Fruit fly (Drosophila melanogaster): ENCODE results near the gene subdued.
A peak's percentile ranks its signal among the peaks of the same experiment; 100 is the strongest.

subdued gene

dm6 chr3R:19641498-19642065 lies 940 bp downstream of the subdued start (continued):
- TF ChIP-seq CG7928 (GFP tag; optimal IDR thresholded peaks at IDR 0.05) (peak; percentile 42), Ets97D (GFP tag; optimal IDR thresholded peaks at IDR 0.05) (no peak), psq (GFP tag; optimal IDR thresholded peaks at IDR 0.05) (peak; percentile 63), so (GFP tag; IDR thresholded peaks at IDR 0.05) (peak; percentile 82), CkIIα-i1 (GFP tag; IDR thresholded peaks at IDR 0.05) (peak; percentile 58; the same call in 1 of the 2 replicates), HLH54F (GFP tag; optimal IDR thresholded peaks at IDR 0.05) (peak; percentile 16), hkb (optimal IDR thresholded peaks at IDR 0.05) (no peak), hkb (GFP tag; IDR thresholded peaks at IDR 0.05) (peak; percentile 93), YL-1 (GFP tag; optimal IDR thresholded peaks at IDR 0.05) (no peak), CG8281 (tag; optimal IDR thresholded peaks at IDR 0.05) (peak; percentile 74), HmgD (GFP tag; optimal IDR thresholded peaks at IDR 0.05) (no peak), tup (GFP tag; optimal IDR thresholded peaks at IDR 0.05) (peak; percentile 29), CG13775 (GFP tag; optimal IDR thresholded peaks at IDR 0.05) (peak; percentile 76), pnt (GFP tag; optimal IDR thresholded peaks at IDR 0.05) (no peak), Dref (GFP tag; IDR thresholded peaks at IDR 0.05) (no peak), rib (GFP tag; IDR thresholded peaks at IDR 0.05) (peak; percentile 70), Nf-YA (GFP tag; IDR thresholded peaks at IDR 0.05) (peak; percentile 73), tap (tag; optimal IDR thresholded peaks at IDR 0.05) (peak; percentile 95), Side (GFP tag; optimal IDR thresholded peaks at IDR 0.05) (peak; percentile 8), Atf3 (GFP tag; optimal IDR thresholded peaks at IDR 0.05) (no peak), CG18764 (GFP tag; optimal IDR thresholded peaks at IDR 0.05) (peak; percentile 56), seq (GFP tag; IDR thresholded peaks at IDR 0.05) (peak; percentile 92), Bteb2 (GFP tag; optimal IDR thresholded peaks at IDR 0.05) (peak; percentile 80), sd (tag; optimal IDR thresholded peaks at IDR 0.05) (peak; percentile 47), CG31224 (GFP tag; IDR thresholded peaks at IDR 0.05) (peak; percentile 78), CG5953 (GFP tag; IDR thresholded peaks at IDR 0.05) (peak; percentile 82), kay (GFP tag; optimal IDR thresholded peaks at IDR 0.05) (peak; percentile 70), CG14667 (GFP tag; IDR thresholded peaks at IDR 0.05) (peak; percentile 63; the same call in 1 of the 2 replicates), ro (GFP tag; IDR thresholded peaks at IDR 0.05) (peak; percentile 44; the same call in 1 of the 2 replicates), ato (GFP tag; IDR thresholded peaks at IDR 0.05; ENCODE audit: partially characterized antibody) (no peak), CG12769 (tag; optimal IDR thresholded peaks at IDR 0.05) (peak; percentile 54), Adf1 (GFP tag; IDR thresholded peaks at IDR 0.05) (0 out of 2 replicates have a peak, but pooled peaks have one; percentile 11), toy (GFP tag; IDR thresholded peaks at IDR 0.05) (peak; percentile 85), CG6654 (GFP tag; optimal IDR thresholded peaks at IDR 0.05) (peak; percentile 37), Asciz (GFP tag; optimal IDR thresholded peaks at IDR 0.05) (peak; percentile 90), CG32532 (GFP tag; IDR thresholded peaks at IDR 0.05) (peak; percentile 92), Oli (tag; optimal IDR thresholded peaks at IDR 0.05) (peak; percentile 89), HLH3B (GFP tag; IDR thresholded peaks at IDR 0.05) (peak; percentile 90), CG7839 (tag; optimal IDR thresholded peaks at IDR 0.05) (peak; percentile 89), jing (GFP tag; optimal IDR thresholded peaks at IDR 0.05) (peak; percentile 45), CG17361 (GFP tag; IDR thresholded peaks at IDR 0.05) (peak; percentile 77; the same call in 2 of the 3 replicates), Antp (GFP tag; optimal IDR thresholded peaks at IDR 0.05) (peak; percentile 30), Pdp1 (GFP tag; optimal IDR thresholded peaks at IDR 0.05) (peak; percentile 51 to 76), sob (GFP tag; IDR thresholded peaks at IDR 0.05) (peak; percentile 88), shn (GFP tag; optimal IDR thresholded peaks at IDR 0.05) (no peak), corto (GFP tag; optimal IDR thresholded peaks at IDR 0.05) (peak; percentile 47), mld (GFP tag; IDR thresholded peaks at IDR 0.05; ENCODE audit: partially characterized antibody) (no peak), Meics (GFP tag; optimal IDR thresholded peaks at IDR 0.05) (peak; percentile 90), Usf (GFP tag; optimal IDR thresholded peaks at IDR 0.05) (peak; percentile 32), CG16779 (GFP tag; IDR thresholded peaks at IDR 0.05) (peak; percentile 83; the same call in 1 of the 2 replicates), bsh (GFP tag; optimal IDR thresholded peaks at IDR 0.05) (peak in 1 of 2 experiments; percentile 92)

Measured in whole organism, embryonic.